Worm (Caenorhabditis elegans): ENCODE measurements around the gene F21A3.3.
A peak's percentile ranks its signal among the peaks of the same experiment; 100 is the strongest.

F21A3.3 gene

ce11 chrV:15563985-15564384 is 46.5 kb downstream of the F21A3.3 start (continued):
- TF ChIP-seq C16A3.4 (tag; optimal IDR thresholded peaks at IDR 0.05) (peak; percentile 18), mef-2 (tag; optimal IDR thresholded peaks at IDR 0.05) (no peak), fkh-4 (tag; optimal IDR thresholded peaks at IDR 0.05; ENCODE audit: borderline replicate concordance) (no peak), jun-1 (tag; optimal IDR thresholded peaks at IDR 0.05) (no peak), ceh-8 (GFP tag; optimal IDR thresholded peaks at IDR 0.05) (no peak), pax-3 (tag; optimal IDR thresholded peaks at IDR 0.05) (no peak), elt-2 (tag; optimal IDR thresholded peaks at IDR 0.05) (peak; percentile 64), lin-35 (GFP tag; optimal IDR thresholded peaks at IDR 0.05) (peak in 1 of 2 experiments; percentile 78), C34B4.2 (tag; optimal IDR thresholded peaks at IDR 0.05) (no peak), lin-13 (GFP tag; optimal IDR thresholded peaks at IDR 0.05) (no peak), nhr-28 (tag; optimal IDR thresholded peaks at IDR 0.05) (no peak), isw-1 (GFP tag; IDR thresholded peaks at IDR 0.05) (no peak), hlh-17 (GFP tag; optimal IDR thresholded peaks at IDR 0.05; ENCODE audit: borderline replicate concordance) (no peak), vab-15 (tag; optimal IDR thresholded peaks at IDR 0.05) (no peak), skn-1 (tag; optimal IDR thresholded peaks at IDR 0.05) (no peak), lin-14 (GFP tag; optimal IDR thresholded peaks at IDR 0.05) (peak; percentile 72), lir-3 (tag; optimal IDR thresholded peaks at IDR 0.05; ENCODE audit: poor library complexity) (peak; percentile 16), zag-1 (tag; optimal IDR thresholded peaks at IDR 0.05) (no peak), elt-3 (tag; optimal IDR thresholded peaks at IDR 0.05) (peak in 4 of 6 experiments; percentile 48 to 90 (median 60)), Y116A8C.19 (tag; optimal IDR thresholded peaks at IDR 0.05; ENCODE audit: borderline replicate concordance) (no peak), nhr-84 (tag; optimal IDR thresholded peaks at IDR 0.05) (no peak), ztf-11 (tag; optimal IDR thresholded peaks at IDR 0.05) (no peak), nhr-237 (tag; optimal IDR thresholded peaks at IDR 0.05) (no peak), lin-39 (tag; optimal IDR thresholded peaks at IDR 0.05) (peak; percentile 47), sptf-1 (tag; optimal IDR thresholded peaks at IDR 0.05) (no peak), unc-86 (tag; optimal IDR thresholded peaks at IDR 0.05) (no peak), egl-27 (tag; optimal IDR thresholded peaks at IDR 0.05) (no peak), grh-1 (GFP tag; IDR thresholded peaks at IDR 0.05) (no peak), hpl-2 (GFP tag; optimal IDR thresholded peaks at IDR 0.05) (no peak), unc-30 (tag; optimal IDR thresholded peaks at IDR 0.05) (no peak), ces-1 (GFP tag; optimal IDR thresholded peaks at IDR 0.05) (no peak), pag-3 (tag; optimal IDR thresholded peaks at IDR 0.05; ENCODE audit: borderline replicate concordance, insufficient read depth) (no peak)

- TF ChIP-seq dsc-1 (tag; optimal IDR thresholded peaks at IDR 0.05) = no peak
- TF ChIP-seq vab-15 (tag; optimal IDR thresholded peaks at IDR 0.05) = no peak
- TF ChIP-seq sox-4 (tag; optimal IDR thresholded peaks at IDR 0.05) = peak; percentile 67
- TF ChIP-seq swsn-7 (tag; optimal IDR thresholded peaks at IDR 0.05) = peak; percentile 66
- peak; percentile 66 for TF ChIP-seq pqm-1 (tag; optimal IDR thresholded peaks at IDR 0.05)
- peak; percentile 39 for TF ChIP-seq fkh-8 (tag; optimal IDR thresholded peaks at IDR 0.05)
- TF ChIP-seq lin-14 (GFP tag; optimal IDR thresholded peaks at IDR 0.05) = peak; percentile 93
- TF ChIP-seq rnt-1 (tag; optimal IDR thresholded peaks at IDR 0.05) = peak; percentile 84
- peak; percentile 53 to 65 for TF ChIP-seq efl-1 (optimal IDR thresholded peaks at IDR 0.05)
- peak; percentile 60 to 96 for TF ChIP-seq efl-1 (GFP tag; optimal IDR thresholded peaks at IDR 0.05 in 1 of 2)
- TF ChIP-seq lir-3 (tag; optimal IDR thresholded peaks at IDR 0.05; ENCODE audit: poor library complexity) = peak; percentile 71
- peak; percentile 93 for TF ChIP-seq C16A3.4 (tag; optimal IDR thresholded peaks at IDR 0.05)
- no peak for TF ChIP-seq fkh-10 (GFP tag; optimal IDR thresholded peaks at IDR 0.05)
- peak; percentile 7 for TF ChIP-seq pax-3 (tag; optimal IDR thresholded peaks at IDR 0.05)
- TF ChIP-seq unc-98 (GFP tag; IDR thresholded peaks at IDR 0.05) = no peak
- TF ChIP-seq xbp-1 (tag; optimal IDR thresholded peaks at IDR 0.05) = peak; percentile 54
- no peak for TF ChIP-seq unc-62 (GFP tag; optimal IDR thresholded peaks at IDR 0.05)
- TF ChIP-seq mab-9 (GFP tag; IDR thresholded peaks at IDR 0.05) = peak; percentile 68
- TF ChIP-seq nhr-77 (tag; optimal IDR thresholded peaks at IDR 0.05) = peak; percentile 17
- TF ChIP-seq nhr-12 (tag; optimal IDR thresholded peaks at IDR 0.05) = no peak
- TF ChIP-seq zip-4 (GFP tag; optimal IDR thresholded peaks at IDR 0.05) = no peak
- peak; percentile 53 for TF ChIP-seq sup-37 (GFP tag; optimal IDR thresholded peaks at IDR 0.05)
- TF ChIP-seq ztf-11 (tag; optimal IDR thresholded peaks at IDR 0.05) = peak in 1 of 2 experiments; percentile 48
- peak; percentile 43 for TF ChIP-seq ama-1 (optimal IDR thresholded peaks at IDR 0.05)
- peak; percentile 76 to 87 for TF ChIP-seq lsy-2 (tag; optimal IDR thresholded peaks at IDR 0.05)
- TF ChIP-seq hpl-2 (GFP tag; optimal IDR thresholded peaks at IDR 0.05) = no peak
- TF ChIP-seq unc-30 (tag; optimal IDR thresholded peaks at IDR 0.05) = no peak
- TF ChIP-seq nhr-84 (tag; optimal IDR thresholded peaks at IDR 0.05) = no peak
Measured at ce11 chrV:15566511-15567178, 49.1 kb downstream of the F21A3.3 start.
